Worm (Caenorhabditis elegans) whole organism, late embryonic: ENCODE data around the gene M163.21.

Source experiments
- C38D4.7 ChIP-seq: fragments of 200-800 bp; sonication (Bioruptor generic); optimal IDR thresholded peaks from 2 replicates; lab custom pipeline; 2018; ENCODE audit warnings: mild to moderate bottlenecking, missing genetic modification characterization, moderate library complexity, missing compliant biosample characterization
- F13H6.1 ChIP-seq: sonication (generic microtip); optimal IDR thresholded peaks from 2 replicates; lab custom pipeline; 2016; ENCODE audit warnings: missing genetic modification characterization, missing compliant biosample characterization
- K02D7.2 ChIP-seq: sonication (generic microtip); optimal IDR thresholded peaks from 2 replicates; lab custom pipeline; 2017; ENCODE audit warnings: mild to moderate bottlenecking, missing genetic modification characterization, missing compliant biosample characterization
- K09A11.1 ChIP-seq: sonication (generic microtip); optimal IDR thresholded peaks from 2 replicates; lab custom pipeline; 2017; ENCODE audit warnings: antibody characterized with exemption, mild to moderate bottlenecking, missing genetic modification characterization, missing compliant biosample characterization; ENCODE audit not compliant: insufficient read depth
- Y22D7AL.16 ChIP-seq: sonication (generic microtip); optimal IDR thresholded peaks from 2 replicates; lab custom pipeline; 2016; ENCODE audit warnings: missing genetic modification characterization, missing compliant biosample characterization
- ahr-1 ChIP-seq: sonication (generic microtip); optimal IDR thresholded peaks from 2 replicates; lab custom pipeline; 2016; ENCODE audit warnings: missing genetic modification characterization, missing compliant biosample characterization
- ceh-14 ChIP-seq: sonication (generic microtip); optimal IDR thresholded peaks from 2 replicates; lab custom pipeline; 2016; ENCODE audit warnings: missing genotype, missing genetic modification characterization, missing compliant biosample characterization
- ceh-18 ChIP-seq: sonication (generic microtip); optimal IDR thresholded peaks from 2 replicates; lab custom pipeline; 2016; ENCODE audit warnings: missing genetic modification characterization, missing compliant biosample characterization
- ceh-19 ChIP-seq: fragments of 200-800 bp; sonication (Bioruptor generic); optimal IDR thresholded peaks from 2 replicates; lab custom pipeline; 2018; ENCODE audit warnings: mild to moderate bottlenecking, missing genetic modification characterization, missing compliant biosample characterization
- ceh-22 ChIP-seq: sonication (generic microtip); optimal IDR thresholded peaks from 2 replicates; lab custom pipeline; 2017; ENCODE audit warnings: missing biosample characterization, missing genetic modification characterization
- ceh-31 ChIP-seq: sonication (generic microtip); optimal IDR thresholded peaks from 2 replicates; lab custom pipeline; 2016; ENCODE audit warnings: missing genetic modification characterization, missing compliant biosample characterization
- ceh-34 ChIP-seq: sonication (generic microtip); optimal IDR thresholded peaks from 2 replicates; lab custom pipeline; 2016; ENCODE audit warnings: mild to moderate bottlenecking, missing genetic modification characterization, missing compliant biosample characterization
- ceh-45 ChIP-seq: fragments of 200-800 bp; sonication (Bioruptor generic); IDR thresholded peaks from 2 replicates; pipeline ENCODE4 v1.3.6; 2022; ENCODE audit warnings: missing genetic modification reagents, missing genetic modification characterization, missing compliant biosample characterization
- ceh-48 ChIP-seq: sonication (generic microtip); optimal IDR thresholded peaks from 2 replicates; lab custom pipeline; 2016; ENCODE audit warnings: missing genetic modification characterization, inconsistent platforms, missing compliant biosample characterization
- dmd-4 ChIP-seq: sonication (generic microtip); optimal IDR thresholded peaks from 2 replicates; lab custom pipeline; 2016; ENCODE audit warnings: borderline replicate concordance, missing genetic modification characterization, missing compliant biosample characterization
- dve-1 ChIP-seq: sonication (generic microtip); optimal IDR thresholded peaks from 2 replicates; lab custom pipeline; 2017; ENCODE audit warnings: antibody characterized with exemption, mild to moderate bottlenecking, missing genetic modification characterization, missing compliant biosample characterization
- elt-2 ChIP-seq: sonication (generic microtip); optimal IDR thresholded peaks from 2 replicates; lab custom pipeline; 2016; ENCODE audit warnings: missing genetic modification reagents, missing genetic modification characterization, missing compliant biosample characterization
- elt-4 ChIP-seq: sonication (generic microtip); optimal IDR thresholded peaks from 2 replicates; lab custom pipeline; 2016; ENCODE audit warnings: missing genetic modification characterization, missing compliant biosample characterization
- ets-4 ChIP-seq: sonication (generic microtip); optimal IDR thresholded peaks from 2 replicates; lab custom pipeline; 2016; ENCODE audit warnings: missing genetic modification characterization, missing compliant biosample characterization
- eyg-1 ChIP-seq: sonication (generic microtip); optimal IDR thresholded peaks from 2 replicates; lab custom pipeline; 2016; ENCODE audit warnings: missing genotype, missing genetic modification characterization, missing compliant biosample characterization
- fax-1 ChIP-seq: sonication (generic microtip); optimal IDR thresholded peaks from 2 replicates; lab custom pipeline; 2016; ENCODE audit warnings: missing genotype, missing genetic modification characterization, missing compliant biosample characterization
- fkh-10 ChIP-seq: fragments of 150-350 bp; optimal IDR thresholded peaks from 2 replicates; lab custom pipeline; 2014; ENCODE audit warnings: missing biosample characterization, missing genetic modification reagents, missing genetic modification characterization
- hlh-15 ChIP-seq: sonication (generic microtip); optimal IDR thresholded peaks from 2 replicates; lab custom pipeline; 2016; ENCODE audit warnings: missing genetic modification characterization, missing compliant biosample characterization
- hlh-6 ChIP-seq: sonication (generic microtip); optimal IDR thresholded peaks from 2 replicates; lab custom pipeline; 2016; ENCODE audit warnings: missing genotype, missing genetic modification characterization, missing compliant biosample characterization
- hlh-8 ChIP-seq: sonication (generic microtip); optimal IDR thresholded peaks from 2 replicates; lab custom pipeline; 2016; ENCODE audit warnings: missing genotype, missing genetic modification characterization, missing compliant biosample characterization
- lim-6 ChIP-seq: sonication (generic microtip); optimal IDR thresholded peaks from 2 replicates; lab custom pipeline; 2016; ENCODE audit warnings: missing genetic modification characterization, missing compliant biosample characterization
- madf-2 ChIP-seq: sonication (generic microtip); optimal IDR thresholded peaks from 2 replicates; lab custom pipeline; 2017; ENCODE audit warnings: missing genetic modification characterization, missing compliant biosample characterization
- mec-3 ChIP-seq: sonication (generic microtip); optimal IDR thresholded peaks from 2 replicates; lab custom pipeline; 2016; ENCODE audit warnings: borderline replicate concordance, missing genetic modification characterization, missing compliant biosample characterization
- nfya-1 ChIP-seq: sonication (generic microtip); optimal IDR thresholded peaks from 2 replicates; lab custom pipeline; 2017; ENCODE audit warnings: missing genetic modification characterization, mild to moderate bottlenecking, missing compliant biosample characterization, antibody characterized with exemption, moderate library complexity
- nhr-11 ChIP-seq: fragments of 150-350 bp; optimal IDR thresholded peaks from 2 replicates; lab custom pipeline; 2014; ENCODE audit warnings: missing biosample characterization, missing genetic modification characterization
- npax-4 ChIP-seq: sonication (generic microtip); optimal IDR thresholded peaks from 2 replicates; lab custom pipeline; 2016; ENCODE audit warnings: missing genetic modification characterization, missing compliant biosample characterization
- odd-2 ChIP-seq: sonication (generic microtip); optimal IDR thresholded peaks from 2 replicates; lab custom pipeline; 2017; ENCODE audit warnings: antibody characterized with exemption, mild to moderate bottlenecking, missing genetic modification characterization, missing compliant biosample characterization
- pha-4 ChIP-seq: fragments of 150-350 bp; optimal IDR thresholded peaks from 2 replicates; lab custom pipeline; 2018; ENCODE audit warnings: missing biosample characterization, missing genetic modification reagents, missing genetic modification characterization
- ref-2 ChIP-seq: sonication (generic microtip); optimal IDR thresholded peaks from 2 replicates; lab custom pipeline; 2016; ENCODE audit warnings: missing genetic modification characterization, missing compliant biosample characterization
- sdc-2 ChIP-seq: sonication (generic microtip); optimal IDR thresholded peaks from 2 replicates; lab custom pipeline; 2016; ENCODE audit warnings: missing genotype, missing genetic modification characterization, missing compliant biosample characterization
- sox-2 ChIP-seq: fragments of 200-800 bp; sonication (Bioruptor generic); IDR thresholded peaks from 2 replicates; pipeline ENCODE4 v1.3.6; 2022; ENCODE audit warnings: missing genetic modification reagents, missing genetic modification characterization, missing compliant biosample characterization
- sox-4 ChIP-seq: sonication (generic microtip); optimal IDR thresholded peaks from 2 replicates; lab custom pipeline; 2017; ENCODE audit warnings: mild to moderate bottlenecking, missing genetic modification characterization, inconsistent platforms, missing compliant biosample characterization
- syd-9 ChIP-seq: sonication (generic microtip); optimal IDR thresholded peaks from 2 replicates; lab custom pipeline; 2016; ENCODE audit warnings: mild to moderate bottlenecking, missing genetic modification characterization, moderate library complexity, missing compliant biosample characterization
- tbx-2 ChIP-seq: sonication (generic microtip); optimal IDR thresholded peaks from 2 replicates; lab custom pipeline; 2016; ENCODE audit warnings: missing genetic modification characterization, missing compliant biosample characterization
- tbx-7 ChIP-seq: sonication (generic microtip); optimal IDR thresholded peaks from 2 replicates; lab custom pipeline; 2016; ENCODE audit warnings: missing genotype, missing genetic modification characterization, missing compliant biosample characterization
- ttx-3 ChIP-seq: sonication (generic microtip); optimal IDR thresholded peaks from 2 replicates; lab custom pipeline; 2016; ENCODE audit warnings: missing genetic modification reagents, missing genetic modification characterization, missing compliant biosample characterization
- unc-3 ChIP-seq, 2 experiments: fragments of 200-800 bp in 1 of 2; sonication (Bioruptor generic) in 1 of 2; sonication (generic microtip) in 1 of 2; conservative IDR thresholded peaks in 1 of 2; optimal IDR thresholded peaks in 1 of 2; 2 replicates each; pipeline versions ENCODE4 v1.3.6 to Lab custom; 2016 to 2022; ENCODE audit warnings: missing compliant biosample characterization in 2 of 2, missing genetic modification characterization in 2 of 2, missing genetic modification reagents in 1 of 2
- unc-42 ChIP-seq: sonication (generic microtip); optimal IDR thresholded peaks from 2 replicates; lab custom pipeline; 2016; ENCODE audit warnings: missing genotype, missing genetic modification characterization, missing compliant biosample characterization
- unc-55 ChIP-seq: sonication (generic microtip); optimal IDR thresholded peaks from 2 replicates; lab custom pipeline; 2017; ENCODE audit warnings: missing biosample characterization, missing genetic modification reagents, missing genetic modification characterization
- unc-86 ChIP-seq: sonication (generic microtip); optimal IDR thresholded peaks from 2 replicates; lab custom pipeline; 2016; ENCODE audit warnings: missing genetic modification characterization, missing compliant biosample characterization
- ztf-16 ChIP-seq: sonication (generic microtip); optimal IDR thresholded peaks from 2 replicates; lab custom pipeline; 2017; ENCODE audit warnings: missing genetic modification characterization, missing compliant biosample characterization

M163.21 gene

ce11 chrX:14480248-14480647 is 13.6 kb downstream of the M163.21 start, which contains the start of gene gfi-3 (continued):
- TF ChIP-seq C38D4.7 (GFP tag; lab: Kevin White, UChicago), result peak; percentile 35
- peak; percentile 77 for TF ChIP-seq ceh-34 (tag; lab: Kevin White, UChicago)
- TF ChIP-seq ceh-18 (tag; lab: Kevin White, UChicago), result peak; percentile 61
- TF ChIP-seq sox-4 (tag; lab: Kevin White, UChicago), result peak; percentile 33
- peak; percentile 41 for TF ChIP-seq ttx-3 (tag; lab: Kevin White, UChicago)
- TF ChIP-seq unc-55 (GFP tag; lab: Kevin White, UChicago), result peak; percentile 23
- TF ChIP-seq dmd-4, result peak; percentile 36
- TF ChIP-seq lim-6, result no peak
- TF ChIP-seq unc-42 (tag; lab: Kevin White, UChicago), result peak; percentile 27
- peak; percentile 8 for TF ChIP-seq F13H6.1 (tag; lab: Kevin White, UChicago)
- TF ChIP-seq elt-4 (tag; lab: Kevin White, UChicago), result no peak
- no peak for TF ChIP-seq ets-4 (tag; lab: Kevin White, UChicago)
- TF ChIP-seq elt-2 (tag; lab: Kevin White, UChicago), result peak; percentile 72

- TF ChIP-seq ceh-31 (tag; lab: Kevin White, UChicago) (no peak), Y22D7AL.16 (tag; lab: Kevin White, UChicago) (no peak), ets-4 (tag; lab: Kevin White, UChicago) (no peak), ceh-14 (tag; lab: Kevin White, UChicago) (no peak), hlh-15 (no peak), ceh-22 (tag; lab: Kevin White, UChicago) (no peak), madf-2 (tag; lab: Kevin White, UChicago) (no peak), ceh-45 (GFP tag; lab: Robert Waterston, UW) (no peak), dmd-4 (no peak), sdc-2 (no peak), elt-2 (tag; lab: Kevin White, UChicago) (no peak), hlh-6 (tag; lab: Kevin White, UChicago) (no peak), unc-86 (tag; lab: Kevin White, UChicago) (no peak), ref-2 (tag; lab: Kevin White, UChicago) (no peak), ceh-19 (no peak), ztf-16 (no peak), ahr-1 (tag; lab: Kevin White, UChicago) (no peak), odd-2 (no peak)
These were observed 15.0 kb downstream of the M163.21 start for ce11 chrX:14481637-14482036.

- TF ChIP-seq dve-1, result no peak
- TF ChIP-seq pha-4, result no peak
- no peak for TF ChIP-seq unc-3 (GFP tag; conservative IDR thresholded peaks at IDR 0.05; lab: Robert Waterston, UW)
- TF ChIP-seq unc-3 (tag; optimal IDR thresholded peaks at IDR 0.05; lab: Kevin White, UChicago), result no peak
- TF ChIP-seq ahr-1 (tag; lab: Kevin White, UChicago), result no peak
- TF ChIP-seq tbx-2, result no peak
- TF ChIP-seq nfya-1 (tag; lab: Kevin White, UChicago), result no peak
- no peak for TF ChIP-seq sdc-2
- no peak for TF ChIP-seq elt-2 (tag; lab: Kevin White, UChicago)
- no peak for TF ChIP-seq madf-2 (tag; lab: Kevin White, UChicago)
- TF ChIP-seq eyg-1 (tag; lab: Kevin White, UChicago), result no peak
- no peak for TF ChIP-seq K02D7.2 (tag; lab: Kevin White, UChicago)
- TF ChIP-seq, all 69 proteins: peak for 0
These were observed 18.2 kb downstream of the M163.21 start, which contains the start of gene M163.8 for ce11 chrX:14484827-14485226. TSS of gene M163.8 (plus strand) at chrX:14485127.

- no peak for TF ChIP-seq hlh-8 (tag; lab: Kevin White, UChicago)
- TF ChIP-seq ceh-48 (tag; lab: Kevin White, UChicago), result no peak
- TF ChIP-seq ceh-31 (tag; lab: Kevin White, UChicago), result peak; percentile 76
- TF ChIP-seq K09A11.1 (tag; lab: Kevin White, UChicago), result no peak
- TF ChIP-seq fkh-10 (GFP tag; lab: Kevin White, UChicago), result no peak
- 0 out of 2 replicates have a peak, but pooled peaks have one; percentile 7 for TF ChIP-seq sox-2
- TF ChIP-seq tbx-2, result peak; percentile 94
- TF ChIP-seq eyg-1 (tag; lab: Kevin White, UChicago), result no peak
- TF ChIP-seq unc-55 (GFP tag; lab: Kevin White, UChicago), result no peak
- no peak for TF ChIP-seq fax-1
- TF ChIP-seq madf-2 (tag; lab: Kevin White, UChicago), result no peak
- TF ChIP-seq dmd-4, result no peak
- no peak for TF ChIP-seq syd-9
- TF ChIP-seq mec-3, result no peak
- no peak for TF ChIP-seq npax-4
- TF ChIP-seq elt-2 (tag; lab: Kevin White, UChicago), result peak; percentile 7
- TF ChIP-seq nhr-11, result no peak
- no peak for TF ChIP-seq ceh-14 (tag; lab: Kevin White, UChicago)
- peak; percentile 61 for TF ChIP-seq sdc-2
- TF ChIP-seq tbx-7 (tag; lab: Kevin White, UChicago), result no peak
- TF ChIP-seq ztf-16, result peak; percentile 11
These were observed 19.9 kb downstream of the M163.21 start for ce11 chrX:14486503-14486902.
